Fruit fly (Drosophila melanogaster) whole organism, prepupa: Measurements from ENCODE around the gene Adck5.
A peak's percentile ranks its signal among the peaks of the same experiment; 100 is the strongest.

ENCODE experiments used
- CG10669 ChIP-seq: fragments of 200-800 bp; sonication (Bioruptor generic); optimal IDR thresholded peaks from 3 replicates; lab custom pipeline; 2018; ENCODE audit warnings: missing biosample characterization, mild to moderate bottlenecking, missing genetic modification characterization, moderate library complexity
- CG11294 ChIP-seq: fragments of 200-800 bp; sonication (Bioruptor generic); IDR thresholded peaks from 2 replicates; pipeline ENCODE4 v1.3.6; 2022; ENCODE audit warnings: missing biosample characterization, missing genetic modification characterization
- CG11762 ChIP-seq: fragments of 200-800 bp; sonication (Bioruptor generic); optimal IDR thresholded peaks from 3 replicates; lab custom pipeline; 2016; ENCODE audit warnings: missing biosample characterization, missing genetic modification characterization; ENCODE audit not compliant: insufficient read depth
- CG11902 ChIP-seq: fragments of 200-800 bp; sonication (Bioruptor generic); optimal IDR thresholded peaks from 3 replicates; lab custom pipeline; 2016; ENCODE audit warnings: missing biosample characterization, missing genetic modification characterization
- CG15336 ChIP-seq: fragments of 200-800 bp; sonication (Bioruptor generic); IDR thresholded peaks from 2 replicates; pipeline ENCODE4 v1.3.6; 2022; ENCODE audit warnings: missing biosample characterization, missing genetic modification characterization
- CG1621 ChIP-seq: fragments of 200-800 bp; sonication (Bioruptor generic); optimal IDR thresholded peaks from 3 replicates; lab custom pipeline; 2018; ENCODE audit warnings: missing biosample characterization, mild to moderate bottlenecking, missing genetic modification characterization
- CG16779 ChIP-seq: fragments of 200-800 bp; sonication (Bioruptor generic); optimal IDR thresholded peaks from 3 replicates; lab custom pipeline; 2017; ENCODE audit warnings: missing biosample characterization, mild to moderate bottlenecking, missing genetic modification characterization
- CG3032 ChIP-seq: fragments of 200-800 bp; optimal IDR thresholded peaks from 2 replicates; lab custom pipeline; 2019; ENCODE audit warnings: missing biosample characterization, mild to moderate bottlenecking, missing genetic modification characterization, moderate library complexity
- CG31627 ChIP-seq: fragments of 200-800 bp; sonication (Bioruptor generic); optimal IDR thresholded peaks from 3 replicates; lab custom pipeline; 2016; ENCODE audit warnings: missing biosample characterization, missing genetic modification characterization
- CG32006 ChIP-seq: fragments of 200-800 bp; sonication (Bioruptor generic); optimal IDR thresholded peaks from 3 replicates; lab custom pipeline; 2017; ENCODE audit warnings: missing biosample characterization, mild to moderate bottlenecking, missing genetic modification characterization
- CG34406 ChIP-seq: fragments of 200-800 bp; sonication (Bioruptor generic); optimal IDR thresholded peaks from 3 replicates; lab custom pipeline; 2016; ENCODE audit warnings: missing biosample characterization, missing genetic modification characterization
- CG3919 ChIP-seq: fragments of 200-800 bp; sonication (Bioruptor generic); optimal IDR thresholded peaks from 3 replicates; lab custom pipeline; 2016; ENCODE audit warnings: missing biosample characterization, missing genetic modification characterization
- CG4318 ChIP-seq: fragments of 200-800 bp; sonication (Bioruptor generic); optimal IDR thresholded peaks from 3 replicates; lab custom pipeline; 2017; ENCODE audit warnings: missing biosample characterization, mild to moderate bottlenecking, missing genetic modification characterization
- CG6276 ChIP-seq: fragments of 200-800 bp; sonication (Bioruptor generic); optimal IDR thresholded peaks from 2 replicates; lab custom pipeline; 2017; ENCODE audit warnings: missing biosample characterization, mild to moderate bottlenecking, missing genetic modification characterization
- CG6792 ChIP-seq: fragments of 200-800 bp; sonication (Bioruptor generic); optimal IDR thresholded peaks from 3 replicates; lab custom pipeline; 2016; ENCODE audit warnings: missing biosample characterization, missing genetic modification characterization
- CG6808 ChIP-seq: fragments of 200-800 bp; sonication (Bioruptor generic); optimal IDR thresholded peaks from 3 replicates; lab custom pipeline; 2017; ENCODE audit warnings: missing biosample characterization, missing genetic modification characterization, mild to moderate bottlenecking, moderate library complexity, missing genetic modification reagents
- CG6854 ChIP-seq: fragments of 200-800 bp; sonication (Bioruptor generic); optimal IDR thresholded peaks from 2 replicates; lab custom pipeline; 2017; ENCODE audit warnings: missing biosample characterization, mild to moderate bottlenecking, missing genetic modification characterization
- CG8119 ChIP-seq: fragments of 200-800 bp; sonication (Bioruptor generic); IDR thresholded peaks from 3 replicates; pipeline ENCODE4 v1.3.6; 2022; ENCODE audit warnings: missing biosample characterization, missing genetic modification characterization
- CG8319 ChIP-seq: fragments of 200-800 bp; sonication (Bioruptor generic); optimal IDR thresholded peaks from 3 replicates; lab custom pipeline; 2016; ENCODE audit warnings: missing biosample characterization, missing genetic modification characterization
- CG8632 ChIP-seq: fragments of 200-800 bp; sonication (Bioruptor generic); optimal IDR thresholded peaks from 3 replicates; lab custom pipeline; 2016; ENCODE audit warnings: missing biosample characterization, missing genetic modification characterization
- Eip75B ChIP-seq: fragments of 200-800 bp; sonication (Bioruptor generic); optimal IDR thresholded peaks from 3 replicates; lab custom pipeline; 2016; ENCODE audit warnings: missing biosample characterization, missing genetic modification characterization
- Eip78C ChIP-seq: fragments of 200-800 bp; sonication (Bioruptor generic); peaks from one replicate; lab custom pipeline; 2016; ENCODE audit warnings: missing biosample characterization, missing genetic modification characterization
- Eip93F ChIP-seq: fragments of 200-800 bp; sonication (Bioruptor generic); optimal IDR thresholded peaks from 2 replicates; lab custom pipeline; 2016; ENCODE audit warnings: missing biosample characterization, mild to moderate bottlenecking, missing genetic modification characterization
- Ets21C ChIP-seq: fragments of 200-800 bp; sonication (Bioruptor generic); optimal IDR thresholded peaks from 3 replicates; lab custom pipeline; 2016; ENCODE audit warnings: missing biosample characterization, missing genetic modification characterization
- Gug ChIP-seq: fragments of 200-800 bp; sonication (Bioruptor generic); IDR thresholded peaks from 2 replicates; pipeline ENCODE4 v1.3.6; 2022; ENCODE audit warnings: missing biosample characterization, missing genetic modification characterization
- Hr38 ChIP-seq: sonication (Bioruptor generic); optimal IDR thresholded peaks from 2 replicates; lab custom pipeline; 2016; ENCODE audit warnings: missing biosample characterization, missing genetic modification characterization
- Hr39 ChIP-seq: fragments of 200-800 bp; sonication (Bioruptor generic); optimal IDR thresholded peaks from 2 replicates; lab custom pipeline; 2016; ENCODE audit warnings: missing biosample characterization, missing genetic modification characterization
- Hr4 ChIP-seq: fragments of 200-800 bp; sonication (Bioruptor generic); optimal IDR thresholded peaks from 3 replicates; lab custom pipeline; 2016; ENCODE audit warnings: missing biosample characterization, missing genetic modification characterization
- Lpt ChIP-seq: fragments of 200-800 bp; sonication (Bioruptor generic); optimal IDR thresholded peaks from 3 replicates; lab custom pipeline; 2016; ENCODE audit warnings: missing biosample characterization, missing genetic modification characterization
- Met ChIP-seq: fragments of 200-800 bp; sonication (Bioruptor generic); optimal IDR thresholded peaks from 3 replicates; lab custom pipeline; 2016; ENCODE audit warnings: missing biosample characterization, missing genetic modification characterization
- OdsH ChIP-seq: fragments of 200-800 bp; sonication (Bioruptor generic); optimal IDR thresholded peaks from 3 replicates; lab custom pipeline; 2016; ENCODE audit warnings: missing biosample characterization, missing genetic modification characterization
- Smox ChIP-seq: fragments of 200-800 bp; sonication (Bioruptor generic); optimal IDR thresholded peaks from 3 replicates; lab custom pipeline; 2016; ENCODE audit warnings: missing biosample characterization, missing genetic modification characterization
- Sox102F ChIP-seq: fragments of 200-800 bp; sonication (Bioruptor generic); optimal IDR thresholded peaks from 2 replicates; lab custom pipeline; 2016; ENCODE audit warnings: missing biosample characterization, mild to moderate bottlenecking, missing genetic modification characterization
- Sox14 ChIP-seq: fragments of 200-800 bp; sonication (Bioruptor generic); optimal IDR thresholded peaks from 3 replicates; lab custom pipeline; 2016; ENCODE audit warnings: missing biosample characterization, missing genetic modification characterization
- Sox15 ChIP-seq: fragments of 200-800 bp; sonication (Bioruptor generic); optimal IDR thresholded peaks from 3 replicates; lab custom pipeline; 2016; ENCODE audit warnings: missing biosample characterization, missing genetic modification characterization
- achi ChIP-seq: fragments of 200-800 bp; sonication (Bioruptor generic); optimal IDR thresholded peaks from 3 replicates; lab custom pipeline; 2016; ENCODE audit warnings: missing biosample characterization, missing genetic modification characterization
- acj6 ChIP-seq: fragments of 200-800 bp; sonication (Bioruptor generic); optimal IDR thresholded peaks from 3 replicates; lab custom pipeline; 2016; ENCODE audit warnings: missing biosample characterization, missing genetic modification characterization
- cyc ChIP-seq: fragments of 200-800 bp; sonication (Bioruptor generic); optimal IDR thresholded peaks from 3 replicates; lab custom pipeline; 2016; ENCODE audit warnings: missing biosample characterization, missing genetic modification characterization
- dac ChIP-seq: fragments of 200-800 bp; sonication (Bioruptor generic); optimal IDR thresholded peaks from 2 replicates; lab custom pipeline; 2017; ENCODE audit warnings: missing biosample characterization, mild to moderate bottlenecking, missing genetic modification characterization
- dsx ChIP-seq: fragments of 200-800 bp; optimal IDR thresholded peaks from 3 replicates; lab custom pipeline; 2019; ENCODE audit warnings: missing biosample characterization, mild to moderate bottlenecking, missing genetic modification characterization, moderate library complexity; ENCODE audit not compliant: poor library complexity, severe bottlenecking
- eg ChIP-seq: fragments of 200-800 bp; sonication (Bioruptor generic); IDR thresholded peaks from 3 replicates; pipeline ENCODE4 v1.3.6; 2022; ENCODE audit warnings: missing biosample characterization, missing genetic modification characterization
- esn ChIP-seq: fragments of 200-800 bp; sonication (Bioruptor generic); optimal IDR thresholded peaks from 2 replicates; lab custom pipeline; 2016; ENCODE audit warnings: missing biosample characterization, mild to moderate bottlenecking, missing genetic modification characterization, moderate library complexity
- fd59A ChIP-seq: fragments of 200-800 bp; sonication (Bioruptor generic); optimal IDR thresholded peaks from 2 replicates; lab custom pipeline; 2017; ENCODE audit warnings: missing biosample characterization, mild to moderate bottlenecking, missing genetic modification characterization, missing genetic modification reagents
- fd85E ChIP-seq: fragments of 200-800 bp; sonication (Bioruptor generic); optimal IDR thresholded peaks from 3 replicates; lab custom pipeline; 2016; ENCODE audit warnings: missing biosample characterization, missing genetic modification characterization
- fkh ChIP-seq: fragments of 200-800 bp; sonication (Bioruptor generic); optimal IDR thresholded peaks from 3 replicates; lab custom pipeline; 2017; ENCODE audit warnings: missing biosample characterization, mild to moderate bottlenecking, missing genetic modification characterization, moderate library complexity
- lz ChIP-seq: fragments of 200-800 bp; sonication (Bioruptor generic); optimal IDR thresholded peaks from 3 replicates; lab custom pipeline; 2016; ENCODE audit warnings: missing biosample characterization, missing genetic modification characterization
- pdm3 ChIP-seq: fragments of 200-800 bp; sonication (Bioruptor generic); optimal IDR thresholded peaks from 3 replicates; lab custom pipeline; 2016; ENCODE audit warnings: missing biosample characterization, missing genetic modification characterization
- salr ChIP-seq, 2 experiments: fragments of 200-800 bp; sonication (Bioruptor generic); optimal IDR thresholded peaks; 3 replicates each; lab custom pipeline; 2016 to 2018; ENCODE audit warnings: missing biosample characterization in 2 of 2, missing genetic modification characterization in 2 of 2, mild to moderate bottlenecking in 1 of 2
- ss ChIP-seq, 2 experiments: fragments of 200-800 bp; sonication (Bioruptor generic); optimal IDR thresholded peaks; 2 replicates in 1 of 2; 3 replicates in 1 of 2; lab custom pipeline; 2017 to 2018; ENCODE audit warnings: mild to moderate bottlenecking in 2 of 2, missing biosample characterization in 2 of 2, missing genetic modification characterization in 2 of 2, moderate library complexity in 1 of 2
- svp ChIP-seq: fragments of 200-800 bp; sonication (Bioruptor generic); peaks from one replicate; lab custom pipeline; 2016; ENCODE audit warnings: missing biosample characterization, missing genetic modification characterization
- topi ChIP-seq: fragments of 200-800 bp; sonication (Bioruptor generic); optimal IDR thresholded peaks from 3 replicates; lab custom pipeline; 2016; ENCODE audit warnings: missing biosample characterization, missing genetic modification characterization

Adck5 gene

dm6 chr3L:11169299-11170181, at the start of gene Adck5, which contains the start of gene wls:
Gene Adck5 (plus strand): TSS chr3L:11169817.
Gene wls (minus strand): TSS chr3L:11169625.
- TF ChIP-seq CG11902 (GFP tag; lab: Kevin White, UChicago), result no peak
- no peak for TF ChIP-seq CG11294
- TF ChIP-seq CG3032 (tag; lab: Kevin White, UChicago), result peak; percentile 20
- no peak for TF ChIP-seq CG4318 (GFP tag; lab: Kevin White, UChicago)
- no peak for TF ChIP-seq ss (GFP tag; optimal IDR thresholded peaks at IDR 0.05; lab: Kevin White, UChicago)
- peak; percentile 67 for TF ChIP-seq CG6854 (GFP tag; lab: Kevin White, UChicago)
- peak; percentile 87 for TF ChIP-seq Eip78C
- TF ChIP-seq Hr39, result peak; percentile 32
- no peak for TF ChIP-seq Sox15 (GFP tag; lab: Kevin White, UChicago)
- TF ChIP-seq CG16779 (tag; lab: Kevin White, UChicago), result peak; percentile 34
- no peak for TF ChIP-seq CG10669 (GFP tag; lab: Kevin White, UChicago)
- no peak for TF ChIP-seq CG8119 (GFP tag; lab: Robert Waterston, UW)
- TF ChIP-seq CG6808, result peak; percentile 32
- TF ChIP-seq CG8632, result peak; percentile 52
- no peak for TF ChIP-seq Eip93F
- peak; percentile 70 for TF ChIP-seq Sox102F (GFP tag; lab: Kevin White, UChicago)
- TF ChIP-seq fd59A, result no peak
- TF ChIP-seq fd85E (GFP tag; lab: Kevin White, UChicago), result peak; percentile 46
- peak; percentile 77 for TF ChIP-seq achi (GFP tag; lab: Kevin White, UChicago)
- peak; percentile 38 for TF ChIP-seq CG31627 (GFP tag; lab: Kevin White, UChicago)
- TF ChIP-seq dac (GFP tag; lab: Kevin White, UChicago), result no peak
- no peak for TF ChIP-seq Sox14 (GFP tag; lab: Kevin White, UChicago)
- no peak for TF ChIP-seq acj6 (GFP tag; lab: Kevin White, UChicago)
- TF ChIP-seq Hr4 (GFP tag; lab: Kevin White, UChicago), result no peak
- peak; percentile 66 for TF ChIP-seq topi (GFP tag; lab: Kevin White, UChicago)
- TF ChIP-seq Hr38, result no peak
- no peak for TF ChIP-seq Eip75B (GFP tag; lab: Kevin White, UChicago)
- no peak for TF ChIP-seq Smox (GFP tag; lab: Kevin White, UChicago)
- TF ChIP-seq CG15336 (GFP tag; lab: Robert Waterston, UW), result 0 out of 2 replicates have a peak, but pooled peaks have one; percentile 19
- no peak for TF ChIP-seq CG6276
- peak; percentile 82 for TF ChIP-seq esn (GFP tag; lab: Kevin White, UChicago)
- peak; percentile 69 for TF ChIP-seq lz (GFP tag; lab: Kevin White, UChicago)
- TF ChIP-seq pdm3 (GFP tag; lab: Kevin White, UChicago), result no peak
- peak; percentile 70 for TF ChIP-seq eg (GFP tag; lab: Robert Waterston, UW)
- TF ChIP-seq Ets21C (GFP tag; lab: Kevin White, UChicago), result no peak
- peak; percentile 35 for TF ChIP-seq CG8319 (GFP tag; lab: Kevin White, UChicago)
- TF ChIP-seq dsx (GFP tag; lab: Kevin White, UChicago), result no peak
- TF ChIP-seq CG1621 (tag; lab: Kevin White, UChicago), result peak; percentile 61
- TF ChIP-seq Met (GFP tag; lab: Kevin White, UChicago), result no peak
- peak; percentile 84 for TF ChIP-seq fkh (GFP tag; lab: Kevin White, UChicago)
- TF ChIP-seq CG11762 (GFP tag; lab: Kevin White, UChicago), result peak; percentile 6
- TF ChIP-seq OdsH (GFP tag; lab: Kevin White, UChicago), result no peak
- no peak for TF ChIP-seq CG32006
- TF ChIP-seq CG6792 (GFP tag; lab: Kevin White, UChicago), result peak; percentile 59
- no peak for TF ChIP-seq Lpt
- peak; percentile 51 for TF ChIP-seq cyc (GFP tag; lab: Kevin White, UChicago)
- TF ChIP-seq CG3919 (GFP tag; lab: Kevin White, UChicago), result peak; percentile 75
- TF ChIP-seq svp (GFP tag; lab: Kevin White, UChicago), result no peak
- TF ChIP-seq Gug (GFP tag; lab: Robert Waterston, UW), result no peak
- TF ChIP-seq salr (GFP tag; optimal IDR thresholded peaks at IDR 0.05; lab: Kevin White, UChicago), result peak in 1 of 2 experiments; percentile 50
- TF ChIP-seq CG34406, result peak; percentile 67
